Worm (Caenorhabditis elegans): ENCODE data around the gene srj-22.

DNA sequence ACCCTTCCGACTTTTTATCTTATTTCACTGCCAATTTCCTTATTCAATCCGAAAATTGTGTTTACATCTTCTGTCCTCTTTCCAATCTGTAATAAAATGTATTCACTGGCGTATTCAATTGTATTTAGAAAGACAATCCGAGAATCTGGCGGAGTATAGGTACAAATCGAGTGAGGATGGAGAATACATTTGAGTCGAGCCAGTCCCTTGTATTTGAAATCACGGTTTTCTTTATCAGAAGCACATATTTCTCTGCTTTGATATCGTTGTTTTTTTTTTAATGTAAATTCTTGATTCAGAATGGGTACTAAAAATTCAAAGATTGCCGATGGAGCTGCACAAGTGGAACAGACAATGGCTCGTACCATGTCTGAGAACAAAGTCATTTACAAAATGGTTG lies 20.5 kb upstream of the srj-22 start, which contains the start of gene ocr-1:
- TF ChIP-seq him-1 (tag; optimal IDR thresholded peaks at IDR 0.05) (no peak), dao-5 (tag; optimal IDR thresholded peaks at IDR 0.05) (no peak)

Measured in whole organism, L4/young adult.